Fruit fly (Drosophila melanogaster): ENCODE results near the gene CG2983.
A peak's percentile ranks its signal among the peaks of the same experiment; 100 is the strongest.

The CG2983 gene

DNA sequence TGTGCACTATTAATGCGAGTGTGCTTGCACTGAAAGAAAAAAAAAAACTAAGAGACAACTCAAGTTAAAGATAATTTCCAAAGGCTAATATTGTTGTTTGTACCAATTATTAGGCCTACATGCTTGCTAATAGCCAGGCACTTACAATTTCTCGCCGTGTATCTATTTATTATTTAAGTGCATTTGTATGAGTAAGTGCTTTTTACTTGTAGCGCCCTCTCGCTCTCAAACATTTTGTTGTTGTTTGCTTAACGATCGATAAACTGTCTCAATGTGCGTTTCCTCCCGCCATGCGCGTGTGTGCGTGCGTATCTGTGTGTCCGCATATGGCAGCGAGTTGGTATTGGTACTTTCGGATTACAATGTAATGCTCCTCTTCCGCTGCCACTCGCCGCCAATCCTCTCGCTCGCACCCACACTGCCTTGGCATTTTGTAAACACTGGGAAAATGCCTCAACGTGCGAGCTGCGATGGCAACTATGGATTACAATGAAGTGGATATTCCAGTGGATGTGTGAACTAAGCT lies 49.7 kb downstream of the CG2983 start (continued):
- peak; percentile 17 for TF ChIP-seq CG7271 (tag; optimal IDR thresholded peaks at IDR 0.05)
- no peak for TF ChIP-seq hkb (optimal IDR thresholded peaks at IDR 0.05)
- TF ChIP-seq hkb (GFP tag; IDR thresholded peaks at IDR 0.05) = peak; percentile 90
- no peak for TF ChIP-seq vnd (GFP tag; IDR thresholded peaks at IDR 0.05; ENCODE audit: partially characterized antibody)
- no peak for TF ChIP-seq tll (GFP tag; optimal IDR thresholded peaks at IDR 0.05)
- TF ChIP-seq gsb (GFP tag; IDR thresholded peaks at IDR 0.05) = no peak
- TF ChIP-seq lbe (GFP tag; optimal IDR thresholded peaks at IDR 0.05) = no peak
- no peak for TF ChIP-seq Ravus (GFP tag; IDR thresholded peaks at IDR 0.05)
- TF ChIP-seq Mrtf (GFP tag; IDR thresholded peaks at IDR 0.05) = peak; percentile 82
- TF ChIP-seq CG4617 (GFP tag; optimal IDR thresholded peaks at IDR 0.05; ENCODE audit: borderline replicate concordance) = peak; percentile 63
- TF ChIP-seq HLH54F (GFP tag; optimal IDR thresholded peaks at IDR 0.05) = peak; percentile 77
- TF ChIP-seq slou (GFP tag; optimal IDR thresholded peaks at IDR 0.05) = peak; percentile 85
- TF ChIP-seq CG4404 (GFP tag; IDR thresholded peaks at IDR 0.05) = peak; percentile 60
- TF ChIP-seq Lhr (GFP tag; optimal IDR thresholded peaks at IDR 0.05) = peak; percentile 49
- peak; percentile 77 for TF ChIP-seq CG11093 (GFP tag; IDR thresholded peaks at IDR 0.05)
- peak; percentile 71 for TF ChIP-seq CG18599 (GFP tag; optimal IDR thresholded peaks at IDR 0.05)
- TF ChIP-seq tin (GFP tag; optimal IDR thresholded peaks at IDR 0.05) = peak; percentile 84
- peak; percentile 59; the same call in 1 of the 2 replicates for TF ChIP-seq Rfx (GFP tag; IDR thresholded peaks at IDR 0.05)
- TF ChIP-seq Hr3 (GFP tag; optimal IDR thresholded peaks at IDR 0.05) = peak; percentile 83
- TF ChIP-seq Nf-YC (tag; optimal IDR thresholded peaks at IDR 0.05) = peak; percentile 52
- peak; percentile 81 for TF ChIP-seq Bdp1 (GFP tag; optimal IDR thresholded peaks at IDR 0.05)
- TF ChIP-seq CG8924 (tag; optimal IDR thresholded peaks at IDR 0.05) = peak; percentile 74
- no peak for TF ChIP-seq CG31365 (tag; optimal IDR thresholded peaks at IDR 0.05)
- peak; percentile 52 for TF ChIP-seq CG9817 (tag; optimal IDR thresholded peaks at IDR 0.05)
- peak; percentile 82 for TF ChIP-seq CG32767 (GFP tag; IDR thresholded peaks at IDR 0.05)
- TF ChIP-seq ase (GFP tag; IDR thresholded peaks at IDR 0.05) = peak; percentile 84
- TF ChIP-seq run (tag; optimal IDR thresholded peaks at IDR 0.05) = peak; percentile 43
- peak; percentile 74 for TF ChIP-seq CG12104 (GFP tag; optimal IDR thresholded peaks at IDR 0.05)
- peak; percentile 26; the same call in 1 of the 2 replicates for TF ChIP-seq ro (GFP tag; IDR thresholded peaks at IDR 0.05)
- peak; percentile 70 for TF ChIP-seq dati (GFP tag; IDR thresholded peaks at IDR 0.05)
- peak; percentile 7 for TF ChIP-seq Sry-β (GFP tag; optimal IDR thresholded peaks at IDR 0.05)
- no peak for TF ChIP-seq zen2 (GFP tag; IDR thresholded peaks at IDR 0.05; ENCODE audit: partially characterized antibody)
- TF ChIP-seq CG8089 (GFP tag; optimal IDR thresholded peaks at IDR 0.05) = peak; percentile 88
- TF ChIP-seq CG15696 (tag; optimal IDR thresholded peaks at IDR 0.05) = peak; percentile 36
- peak; percentile 61 for TF ChIP-seq CG2202 (tag; optimal IDR thresholded peaks at IDR 0.05)
- TF ChIP-seq bbx (GFP tag; IDR thresholded peaks at IDR 0.05; ENCODE audit: partially characterized antibody) = no peak
- peak; percentile 82 for TF ChIP-seq sim (GFP tag; IDR thresholded peaks at IDR 0.05)
- peak; percentile 72 for TF ChIP-seq CG3065 (GFP tag; optimal IDR thresholded peaks at IDR 0.05)
- peak; percentile 69 for TF ChIP-seq Myb (GFP tag; optimal IDR thresholded peaks at IDR 0.05)
- no peak for TF ChIP-seq ham (GFP tag; IDR thresholded peaks at IDR 0.05)
- peak; percentile 63 for TF ChIP-seq D19A (tag; optimal IDR thresholded peaks at IDR 0.05)
- peak; percentile 61 for TF ChIP-seq da (GFP tag; optimal IDR thresholded peaks at IDR 0.05)
- peak; percentile 77 for TF ChIP-seq CG15269 (tag; optimal IDR thresholded peaks at IDR 0.05)
- TF ChIP-seq CHES-1-like (GFP tag; optimal IDR thresholded peaks at IDR 0.05) = peak; percentile 76
- TF ChIP-seq danr (GFP tag; IDR thresholded peaks at IDR 0.05) = no peak
- TF ChIP-seq CG8478 (optimal IDR thresholded peaks at IDR 0.05) = peak; percentile 29
- no peak for TF ChIP-seq CG9215 (GFP tag; IDR thresholded peaks at IDR 0.05)
- TF ChIP-seq CG2678 (tag; optimal IDR thresholded peaks at IDR 0.05) = peak; percentile 76
- peak; percentile 83 for TF ChIP-seq PHDP (tag; optimal IDR thresholded peaks at IDR 0.05)
- peak; percentile 80 for TF ChIP-seq CG14050 (GFP tag; IDR thresholded peaks at IDR 0.05)
- TF ChIP-seq CG7357 (GFP tag; IDR thresholded peaks at IDR 0.05) = peak; percentile 67

Measured in whole organism, embryonic.